Fruit fly (Drosophila melanogaster): ENCODE data around the gene Npc2e.

DNA sequence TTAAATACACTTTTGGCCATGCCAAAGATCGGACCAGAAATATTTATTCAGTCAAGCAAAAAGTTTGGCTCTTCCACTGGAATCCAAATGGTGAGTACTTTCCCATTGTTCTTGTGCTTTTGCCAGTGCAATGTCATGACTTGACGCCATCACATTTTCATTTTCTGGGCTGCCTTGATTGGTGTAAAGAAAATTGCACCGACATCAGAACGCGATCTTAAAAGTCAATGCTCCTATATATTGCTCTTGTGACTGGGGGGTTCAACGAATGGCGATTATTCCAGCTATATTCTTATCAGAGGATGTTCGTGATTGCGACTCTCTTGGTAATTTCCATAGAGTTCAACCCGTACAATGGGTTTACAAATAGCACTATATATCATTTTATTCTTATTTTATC is 12.6 kb upstream of the Npc2e start:
- TF ChIP-seq CG4424 (GFP tag; optimal IDR thresholded peaks at IDR 0.05), result no peak
- TF ChIP-seq CG3163 (GFP tag; optimal IDR thresholded peaks at IDR 0.05), result no peak
